Fruit fly (Drosophila melanogaster): ENCODE data around the gene Bdbt.

Bdbt gene

DNA sequence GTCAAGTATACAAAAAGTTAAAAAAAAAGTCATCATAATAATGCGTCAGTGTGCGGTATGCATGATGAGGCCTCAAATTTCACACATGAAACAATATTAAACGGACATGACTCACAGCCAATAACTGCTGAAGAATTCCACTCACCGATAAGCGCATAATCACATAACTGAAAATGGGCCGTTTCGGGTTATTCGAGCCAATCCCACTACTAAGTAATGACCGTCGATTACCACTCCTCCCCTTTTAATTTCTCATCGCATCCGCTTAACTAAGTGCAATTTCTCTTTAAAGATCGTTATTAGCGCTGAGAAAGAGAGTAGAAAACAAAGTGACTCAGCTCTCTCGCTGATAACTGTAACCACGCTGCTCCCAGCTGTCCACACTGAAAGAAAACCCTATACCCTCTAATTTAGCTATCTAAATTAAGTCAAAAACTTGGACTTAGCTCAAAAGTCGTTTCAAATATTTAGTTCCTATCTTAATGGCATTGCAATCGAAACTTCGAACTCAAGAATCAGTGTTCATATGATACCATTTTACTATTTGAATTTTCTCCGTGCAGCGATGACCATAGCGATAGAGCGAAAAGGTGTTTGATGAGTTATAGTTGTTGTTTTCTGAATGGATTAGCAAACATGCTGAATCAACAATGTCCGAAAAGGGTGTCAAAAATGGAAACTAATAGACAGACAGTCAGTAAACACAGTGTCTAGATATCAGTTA lies 5.8 kb downstream of the Bdbt start (continued):
- TF ChIP-seq gsb (GFP tag; IDR thresholded peaks at IDR 0.05): peak; percentile 76
- peak; percentile 84 for TF ChIP-seq wdn (GFP tag; IDR thresholded peaks at IDR 0.05)
- TF ChIP-seq bcd (GFP tag; optimal IDR thresholded peaks at IDR 0.05): peak; percentile 78
- TF ChIP-seq zen (tag; optimal IDR thresholded peaks at IDR 0.05): peak; percentile 87
- peak; percentile 74 for TF ChIP-seq CG7357 (GFP tag; IDR thresholded peaks at IDR 0.05)
- peak; percentile 89 for TF ChIP-seq caup (GFP tag; optimal IDR thresholded peaks at IDR 0.05; ENCODE audit: severe bottlenecking)
- TF ChIP-seq Sry-δ (GFP tag; optimal IDR thresholded peaks at IDR 0.05): peak; percentile 59
- TF ChIP-seq wek (GFP tag; optimal IDR thresholded peaks at IDR 0.05): peak; percentile 86
- peak; percentile 46 for TF ChIP-seq p53 (GFP tag; optimal IDR thresholded peaks at IDR 0.05)
- TF ChIP-seq Ravus (GFP tag; IDR thresholded peaks at IDR 0.05): peak; percentile 73
- peak; percentile 50 for TF ChIP-seq ind (GFP tag; optimal IDR thresholded peaks at IDR 0.05)
- peak; percentile 65 for TF ChIP-seq CG43689 (GFP tag; IDR thresholded peaks at IDR 0.05)
- peak; percentile 93 for TF ChIP-seq bab2 (GFP tag; optimal IDR thresholded peaks at IDR 0.05)
- peak; percentile 86 for TF ChIP-seq CG11398 (GFP tag; optimal IDR thresholded peaks at IDR 0.05)
- peak; percentile 91 for TF ChIP-seq stc (GFP tag; IDR thresholded peaks at IDR 0.05)
- peak; percentile 61 for TF ChIP-seq sug (tag; optimal IDR thresholded peaks at IDR 0.05)
- peak; percentile 88 for TF ChIP-seq Antp (GFP tag; optimal IDR thresholded peaks at IDR 0.05)
- TF ChIP-seq CG18476 (GFP tag; optimal IDR thresholded peaks at IDR 0.05): peak; percentile 80
- TF ChIP-seq Nf-YA (GFP tag; IDR thresholded peaks at IDR 0.05): peak; percentile 69
- peak; percentile 51 for TF ChIP-seq Max (GFP tag; optimal IDR thresholded peaks at IDR 0.05)
- no peak for TF ChIP-seq Dip2 (GFP tag; IDR thresholded peaks at IDR 0.05)
- TF ChIP-seq CG7271 (tag; optimal IDR thresholded peaks at IDR 0.05): peak; percentile 42
- TF ChIP-seq cad (GFP tag; optimal IDR thresholded peaks at IDR 0.05): no peak
- TF ChIP-seq croc (GFP tag; conservative IDR thresholded peaks at IDR 0.05): peak; percentile 78
- TF ChIP-seq CG11696 (GFP tag; IDR thresholded peaks at IDR 0.05): peak; percentile 56
- TF ChIP-seq CG10979 (tag; optimal IDR thresholded peaks at IDR 0.05): peak; percentile 85
- peak; percentile 82 for TF ChIP-seq gsb-n (tag; optimal IDR thresholded peaks at IDR 0.05)
- peak; percentile 80 for TF ChIP-seq odd (GFP tag; optimal IDR thresholded peaks at IDR 0.05)
- peak; percentile 15 for TF ChIP-seq CG10565 (GFP tag; optimal IDR thresholded peaks at IDR 0.05)
- TF ChIP-seq CG1647 (GFP tag; optimal IDR thresholded peaks at IDR 0.05): peak; percentile 92
- TF ChIP-seq mirr (GFP tag; optimal IDR thresholded peaks at IDR 0.05): no peak
- 0 out of 2 replicates have a peak, but pooled peaks have one; percentile 19 for TF ChIP-seq Lim3 (GFP tag; IDR thresholded peaks at IDR 0.05)
- TF ChIP-seq Sox100B (GFP tag; optimal IDR thresholded peaks at IDR 0.05): peak; percentile 88
- no peak for TF ChIP-seq CG7963 (GFP tag; IDR thresholded peaks at IDR 0.05; ENCODE audit: partially characterized antibody)
- TF ChIP-seq dan (GFP tag; IDR thresholded peaks at IDR 0.05): peak; percentile 47; the same call in 1 of the 2 replicates
- TF ChIP-seq NFAT (GFP tag; IDR thresholded peaks at IDR 0.05): peak; percentile 76
- TF ChIP-seq fru (optimal IDR thresholded peaks at IDR 0.05): no peak
- peak; percentile 79 for TF ChIP-seq CG12155 (GFP tag; optimal IDR thresholded peaks at IDR 0.05)
- no peak for TF ChIP-seq Opbp (GFP tag; IDR thresholded peaks at IDR 0.05; ENCODE audit: partially characterized antibody)
- TF ChIP-seq ara (GFP tag; IDR thresholded peaks at IDR 0.05): peak; percentile 85
- peak; percentile 87 for TF ChIP-seq CG6689 (GFP tag; IDR thresholded peaks at IDR 0.05)
- TF ChIP-seq CG6683 (GFP tag; optimal IDR thresholded peaks at IDR 0.05): no peak
- TF ChIP-seq gfzf (GFP tag; optimal IDR thresholded peaks at IDR 0.05): no peak
- peak; percentile 82 for TF ChIP-seq CG32772 (GFP tag; IDR thresholded peaks at IDR 0.05)
- TF ChIP-seq jigr1 (GFP tag; IDR thresholded peaks at IDR 0.05): peak; percentile 46; the same call in 1 of the 3 replicates
- TF ChIP-seq CG12071 (GFP tag; optimal IDR thresholded peaks at IDR 0.05): peak; percentile 54
- peak; percentile 84 for TF ChIP-seq tup (GFP tag; optimal IDR thresholded peaks at IDR 0.05)
- TF ChIP-seq Hey (tag; optimal IDR thresholded peaks at IDR 0.05): peak; percentile 61
- peak; percentile 92 for TF ChIP-seq Xbp1 (GFP tag; optimal IDR thresholded peaks at IDR 0.05)
- peak; percentile 44 for TF ChIP-seq da (GFP tag; optimal IDR thresholded peaks at IDR 0.05)
